Fruit fly (Drosophila melanogaster): ENCODE results near the gene CG14408.

Gene CG14408

dm6 chrX:14836425-14836824, 4.6 kb upstream of the CG14408 start, which contains the start of gene CG14410 (continued):
- TF ChIP-seq lab (GFP tag; optimal IDR thresholded peaks at IDR 0.05) (no peak), CG13894 (tag; optimal IDR thresholded peaks at IDR 0.05) (no peak), CG10147 (GFP tag; optimal IDR thresholded peaks at IDR 0.05) (no peak), luna (GFP tag; optimal IDR thresholded peaks at IDR 0.05) (no peak)

DNA sequence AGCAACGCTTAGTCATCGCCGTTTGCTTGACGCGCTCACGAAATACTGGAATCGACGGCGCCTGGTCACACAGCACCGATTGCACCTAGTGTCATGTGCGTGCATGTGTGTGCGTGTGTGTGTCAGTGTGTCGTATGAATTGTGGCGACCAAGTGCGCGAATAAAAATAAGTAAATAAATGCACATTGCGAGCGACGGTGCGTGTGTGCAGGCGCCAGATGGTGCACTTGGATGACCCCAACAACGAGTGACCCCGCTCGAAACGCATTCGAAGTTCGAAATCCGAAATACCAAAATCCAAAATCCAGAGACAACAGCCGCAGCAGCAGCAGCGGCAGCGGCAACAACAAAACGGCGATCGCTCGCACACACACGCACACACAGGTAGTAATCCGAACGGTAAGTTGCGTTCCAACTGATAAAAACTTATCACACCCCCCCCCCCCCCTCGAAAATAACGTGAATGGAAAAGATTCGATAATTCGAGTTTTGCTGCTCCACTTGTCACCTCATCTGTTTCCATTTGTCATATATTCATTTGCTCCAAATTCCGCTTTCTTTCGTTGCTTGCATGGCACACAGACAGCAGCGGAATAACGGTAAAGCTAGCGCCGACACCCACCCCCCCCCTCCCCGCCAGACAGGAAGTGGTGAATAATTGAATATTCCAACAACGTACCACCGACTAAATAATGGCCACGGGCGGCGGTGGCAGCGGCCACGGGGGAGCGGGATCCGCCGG, 900 bp upstream of the CG14408 start, which contains the start of gene CG14411:
Gene CG14411, plus strand, starts transcription at position 86 of the 742 bp plus-strand sequence.
- TF ChIP-seq CG11398 (GFP tag; optimal IDR thresholded peaks at IDR 0.05) (no peak), CG17568 (GFP tag; optimal IDR thresholded peaks at IDR 0.05) (no peak), fd102C (GFP tag; optimal IDR thresholded peaks at IDR 0.05) (no peak), hbn (GFP tag; IDR thresholded peaks at IDR 0.05; ENCODE audit: partially characterized antibody) (no peak), CG14710 (tag; optimal IDR thresholded peaks at IDR 0.05) (peak; percentile 67), CG34376 (GFP tag; optimal IDR thresholded peaks at IDR 0.05) (no peak), GATAe (GFP tag; conservative IDR thresholded peaks at IDR 0.05) (no peak), CG4328 (GFP tag; optimal IDR thresholded peaks at IDR 0.05) (no peak), mld (GFP tag; IDR thresholded peaks at IDR 0.05; ENCODE audit: partially characterized antibody) (no peak), her (GFP tag; optimal IDR thresholded peaks at IDR 0.05) (no peak), CHES-1-like (GFP tag; optimal IDR thresholded peaks at IDR 0.05) (no peak), CG14965 (GFP tag; optimal IDR thresholded peaks at IDR 0.05; ENCODE audit: borderline replicate concordance) (no peak), z (GFP tag; IDR thresholded peaks at IDR 0.05) (no peak), YL-1 (GFP tag; optimal IDR thresholded peaks at IDR 0.05) (peak; percentile 58), jumu (GFP tag; optimal IDR thresholded peaks at IDR 0.05) (no peak), h (optimal IDR thresholded peaks at IDR 0.05) (no peak), lmd (GFP tag; IDR thresholded peaks at IDR 0.05) (no peak), CG12744 (GFP tag; optimal IDR thresholded peaks at IDR 0.05) (no peak), CG12071 (GFP tag; optimal IDR thresholded peaks at IDR 0.05) (no peak), CG6272 (GFP tag; IDR thresholded peaks at IDR 0.05) (no peak), maf-S (GFP tag; optimal IDR thresholded peaks at IDR 0.05) (no peak), CG15011 (GFP tag; optimal IDR thresholded peaks at IDR 0.05) (no peak), pita (GFP tag; optimal IDR thresholded peaks at IDR 0.05) (no peak), sna (GFP tag; IDR thresholded peaks at IDR 0.05; ENCODE audit: partially characterized antibody) (peak; percentile 16; the same call in 1 of the 2 replicates), sima (GFP tag; optimal IDR thresholded peaks at IDR 0.05) (no peak), tin (GFP tag; optimal IDR thresholded peaks at IDR 0.05) (no peak), CG11560 (tag; IDR thresholded peaks at IDR 0.05) (no peak), da (GFP tag; optimal IDR thresholded peaks at IDR 0.05) (no peak), rib (GFP tag; IDR thresholded peaks at IDR 0.05) (no peak), zf30C (GFP tag; optimal IDR thresholded peaks at IDR 0.05) (no peak), CG9727 (GFP tag; optimal IDR thresholded peaks at IDR 0.05) (no peak), klu (GFP tag; IDR thresholded peaks at IDR 0.05) (no peak), sob (GFP tag; IDR thresholded peaks at IDR 0.05) (no peak), CG3726 (GFP tag; IDR thresholded peaks at IDR 0.05) (no peak), Fer3 (tag; optimal IDR thresholded peaks at IDR 0.05) (no peak), Optix (GFP tag; IDR thresholded peaks at IDR 0.05) (no peak), jigr1 (GFP tag; IDR thresholded peaks at IDR 0.05) (no peak), chif (GFP tag; optimal IDR thresholded peaks at IDR 0.05) (no peak), CG2199 (GFP tag; IDR thresholded peaks at IDR 0.05) (no peak), chm (GFP tag; IDR thresholded peaks at IDR 0.05) (no peak), HmgZ (tag; optimal IDR thresholded peaks at IDR 0.05) (no peak), CG17186 (GFP tag; optimal IDR thresholded peaks at IDR 0.05) (peak; percentile 7), CG17912 (GFP tag; optimal IDR thresholded peaks at IDR 0.05) (no peak), CG16813 (GFP tag; IDR thresholded peaks at IDR 0.05; ENCODE audit: partially characterized antibody) (peak; percentile 18; the same call in 1 of the 3 replicates), MBD-R2 (GFP tag; IDR thresholded peaks at IDR 0.05) (peak; percentile 42)

Data from whole organism, embryonic.